Fruit fly (Drosophila melanogaster): Measurements from ENCODE around the gene holn1.

holn1 gene

DNA sequence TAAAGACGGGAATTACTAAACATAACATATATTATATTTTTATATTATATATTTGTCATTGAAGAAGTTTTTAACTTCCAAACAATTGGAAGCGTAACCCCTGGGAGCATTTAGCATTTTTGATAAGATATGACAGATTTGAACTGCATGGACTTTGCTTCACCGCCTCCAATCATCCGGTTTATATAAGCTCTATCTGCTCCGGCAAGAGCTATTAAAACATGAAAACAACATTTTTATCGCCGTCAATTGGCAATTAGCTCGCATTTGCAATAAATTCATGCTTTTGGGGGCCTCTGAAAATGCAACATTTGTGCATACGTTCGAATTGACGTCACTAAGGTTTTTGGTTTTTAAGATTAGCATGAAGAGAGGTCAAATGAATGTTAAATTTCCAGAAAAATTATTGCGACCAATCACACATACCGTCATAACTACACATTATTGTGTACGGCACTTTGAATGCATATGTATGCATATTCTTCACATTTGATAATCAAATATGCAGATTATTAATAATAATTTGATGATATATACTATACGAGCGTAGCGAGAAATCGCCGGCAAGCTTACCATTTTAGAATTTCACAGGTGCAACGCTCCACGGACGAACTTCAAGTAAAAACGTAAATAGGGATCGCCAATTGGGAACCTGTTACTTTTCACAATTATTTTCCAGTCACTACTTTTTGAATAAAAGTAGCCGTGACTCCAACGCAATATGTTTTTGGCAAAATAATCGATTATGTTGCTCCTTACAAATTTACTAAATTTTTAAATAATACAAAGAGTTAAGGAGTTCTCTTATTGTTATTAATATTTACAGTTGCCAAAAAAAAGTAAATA, 39.9 kb upstream of the holn1 start, which contains the start of gene Mdh1:
Gene Mdh1 (minus strand): TSS at position 691 of the 846 bp plus-strand sequence.
- TF ChIP-seq CG3919 (GFP tag; optimal IDR thresholded peaks at IDR 0.05) (no peak), CG4318 (GFP tag; optimal IDR thresholded peaks at IDR 0.05) (no peak), CG32006 (GFP tag; optimal IDR thresholded peaks at IDR 0.05) (no peak), vri (GFP tag; optimal IDR thresholded peaks at IDR 0.05) (peak; percentile 55), Eip78C (GFP tag) (peak; percentile 64), ss (GFP tag; optimal IDR thresholded peaks at IDR 0.05) (peak; percentile 11 to 40), CG10631 (GFP tag; optimal IDR thresholded peaks at IDR 0.05) (no peak), CG11294 (GFP tag; IDR thresholded peaks at IDR 0.05) (no peak), Sox15 (GFP tag; optimal IDR thresholded peaks at IDR 0.05) (no peak), Blimp-1 (GFP tag; optimal IDR thresholded peaks at IDR 0.05) (no peak), CG6808 (GFP tag; optimal IDR thresholded peaks at IDR 0.05) (peak; percentile 4), svp (GFP tag) (no peak), CG6854 (GFP tag; optimal IDR thresholded peaks at IDR 0.05) (no peak), CG11902 (GFP tag; optimal IDR thresholded peaks at IDR 0.05) (no peak), Eip93F (GFP tag; optimal IDR thresholded peaks at IDR 0.05) (peak; percentile 18), OdsH (GFP tag; optimal IDR thresholded peaks at IDR 0.05) (no peak), fkh (GFP tag; optimal IDR thresholded peaks at IDR 0.05) (no peak), Gug (GFP tag; IDR thresholded peaks at IDR 0.05) (no peak)

dm6 chr2L:10396488-10396824, 39.3 kb upstream of the holn1 start, which contains the start of gene Cnot4:
Gene Cnot4 (plus strand): TSS chr2L:10396716.
- TF ChIP-seq svp (GFP tag) (no peak), CG8319 (GFP tag; optimal IDR thresholded peaks at IDR 0.05) (no peak), CG3919 (GFP tag; optimal IDR thresholded peaks at IDR 0.05) (no peak), CG11902 (GFP tag; optimal IDR thresholded peaks at IDR 0.05) (no peak), Ets21C (GFP tag; optimal IDR thresholded peaks at IDR 0.05) (no peak), CG6808 (GFP tag; optimal IDR thresholded peaks at IDR 0.05) (no peak), CG6854 (GFP tag; optimal IDR thresholded peaks at IDR 0.05) (no peak)

DNA sequence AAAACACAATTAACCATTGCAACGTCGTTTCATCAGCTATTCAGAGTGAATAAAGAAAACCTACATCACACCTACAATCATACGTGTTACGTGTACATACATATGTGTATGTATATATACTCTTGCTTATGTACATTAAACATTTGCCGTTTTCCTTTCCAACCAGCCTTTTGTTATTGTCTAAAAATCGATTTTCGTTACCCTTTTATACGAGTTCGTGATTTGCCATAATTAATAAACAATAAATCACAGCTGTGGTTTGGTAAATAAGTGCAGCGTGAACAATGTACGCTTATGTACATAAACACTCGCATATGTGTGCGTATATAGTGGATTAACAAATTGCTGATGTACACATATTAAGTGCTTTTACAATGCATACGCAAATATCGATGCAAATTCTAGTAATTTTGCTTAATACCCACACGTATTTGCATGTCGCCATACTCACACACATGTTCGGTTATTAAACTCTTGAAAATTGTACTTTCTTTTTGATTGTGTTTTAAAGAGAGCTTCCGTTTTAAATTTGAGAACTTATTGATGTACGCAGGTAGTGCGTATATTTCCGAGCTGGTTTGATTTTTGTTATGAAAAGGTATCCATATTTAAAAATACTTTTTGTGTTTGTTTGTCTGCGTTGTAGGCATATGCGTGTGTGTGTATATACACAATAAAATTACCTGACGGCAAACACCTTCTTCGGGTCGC, 38.8 kb upstream of the holn1 start:
- TF ChIP-seq ss (GFP tag; optimal IDR thresholded peaks at IDR 0.05) (peak in 1 of 2 experiments; percentile 72), CG10631 (GFP tag; optimal IDR thresholded peaks at IDR 0.05) (no peak), svp (GFP tag) (no peak), topi (GFP tag; optimal IDR thresholded peaks at IDR 0.05) (peak; percentile 28), CG31627 (GFP tag; optimal IDR thresholded peaks at IDR 0.05) (no peak), Hr39 (GFP tag; optimal IDR thresholded peaks at IDR 0.05) (no peak), vri (GFP tag; optimal IDR thresholded peaks at IDR 0.05) (peak; percentile 50), fkh (GFP tag; optimal IDR thresholded peaks at IDR 0.05) (peak; percentile 83), Eip78C (GFP tag) (peak; percentile 46), CG6792 (GFP tag; optimal IDR thresholded peaks at IDR 0.05) (no peak), esn (GFP tag; optimal IDR thresholded peaks at IDR 0.05) (peak; percentile 14), CG8319 (GFP tag; optimal IDR thresholded peaks at IDR 0.05) (no peak), CG9139 (GFP tag; optimal IDR thresholded peaks at IDR 0.05) (no peak), eg (GFP tag; IDR thresholded peaks at IDR 0.05) (no peak)

DNA sequence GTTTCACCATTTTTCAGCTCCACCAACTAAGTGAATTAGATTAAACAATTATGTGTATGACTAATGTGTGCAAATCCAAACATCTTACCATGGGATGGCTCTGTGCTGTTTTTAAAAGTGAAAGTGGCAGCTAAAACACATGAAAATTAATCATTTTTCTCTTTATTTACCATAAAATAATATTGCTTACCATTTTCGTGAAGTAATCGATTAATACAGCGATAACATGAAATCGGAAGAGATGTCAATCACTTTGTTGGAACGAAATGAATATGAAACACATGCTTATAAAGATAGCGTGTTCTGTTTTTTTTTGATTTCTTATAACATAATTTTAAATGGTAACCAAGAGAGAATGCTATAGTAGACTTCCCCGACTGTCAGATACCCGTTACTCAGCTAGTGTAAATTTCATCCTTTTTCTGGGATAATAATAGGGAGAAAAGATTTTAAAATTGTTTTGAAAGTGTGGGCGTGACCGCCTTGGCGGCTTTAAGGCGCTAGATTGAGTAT, 31.9 kb upstream of the holn1 start:
- TF ChIP-seq Ets21C (GFP tag; optimal IDR thresholded peaks at IDR 0.05) (no peak), Eip78C (GFP tag) (peak; percentile 50), CG10669 (GFP tag; optimal IDR thresholded peaks at IDR 0.05) (peak; percentile 78), CG10631 (GFP tag; optimal IDR thresholded peaks at IDR 0.05) (no peak), cyc (GFP tag; optimal IDR thresholded peaks at IDR 0.05) (no peak), CG4318 (GFP tag; optimal IDR thresholded peaks at IDR 0.05) (no peak), fkh (GFP tag; optimal IDR thresholded peaks at IDR 0.05) (peak; percentile 9)
